Worm (Caenorhabditis elegans) whole organism, early embryonic: ENCODE data around the gene clec-184.
"Not testable (repeated sequence)": the region's sequence is repeated elsewhere in the genome, so short reads cannot be mapped to it uniquely, and the experiment has no call there.

ENCODE experiments used
- B0310.2 ChIP-seq: sonication (generic microtip); optimal IDR thresholded peaks from 2 replicates; lab custom pipeline; 2016; ENCODE audit warnings: mild to moderate bottlenecking, missing genetic modification characterization, missing compliant biosample characterization
- F13C5.2 ChIP-seq: sonication (generic microtip); optimal IDR thresholded peaks from 2 replicates; lab custom pipeline; 2017; ENCODE audit warnings: mild to moderate bottlenecking, missing genetic modification characterization, inconsistent platforms, missing compliant biosample characterization
- aly-1 ChIP-seq: sonication (generic microtip); optimal IDR thresholded peaks from 2 replicates; lab custom pipeline; 2016; ENCODE audit warnings: missing genetic modification characterization, missing compliant biosample characterization
- ama-1 ChIP-seq: fragments of 150-350 bp; optimal IDR thresholded peaks from 2 replicates; lab custom pipeline; 2014
- ceh-13 ChIP-seq: fragments of 200-800 bp; sonication (Bioruptor generic); optimal IDR thresholded peaks from 2 replicates; lab custom pipeline; 2018; ENCODE audit warnings: mild to moderate bottlenecking, missing genetic modification characterization, missing compliant biosample characterization
- ceh-36 ChIP-seq: sonication (generic microtip); optimal IDR thresholded peaks from 2 replicates; lab custom pipeline; 2016; ENCODE audit warnings: missing genetic modification characterization, inconsistent platforms, missing compliant biosample characterization
- ets-7 ChIP-seq: sonication (generic microtip); optimal IDR thresholded peaks from 2 replicates; lab custom pipeline; 2016; ENCODE audit warnings: missing genotype, missing genetic modification characterization, missing compliant biosample characterization
- flt-1 ChIP-seq: fragments of 200-800 bp; sonication (Bioruptor generic); IDR thresholded peaks from 2 replicates; pipeline ENCODE4 v1.3.6; 2022; ENCODE audit warnings: missing genetic modification characterization, missing compliant biosample characterization
- hmbx-1 ChIP-seq: sonication (generic microtip); optimal IDR thresholded peaks from 2 replicates; lab custom pipeline; 2016; ENCODE audit warnings: mild to moderate bottlenecking, missing genetic modification characterization, missing compliant biosample characterization
- hmg-4 ChIP-seq: fragments of 200-800 bp; sonication (Bioruptor generic); optimal IDR thresholded peaks from 2 replicates; lab custom pipeline; 2018; ENCODE audit warnings: mild to moderate bottlenecking, missing genetic modification characterization, missing compliant biosample characterization
- hnd-1 ChIP-seq: sonication (generic microtip); optimal IDR thresholded peaks from 2 replicates; lab custom pipeline; 2016; ENCODE audit warnings: missing genetic modification characterization, missing compliant biosample characterization
- pes-1 ChIP-seq: fragments of 200-800 bp; sonication (Bioruptor generic); IDR thresholded peaks from 2 replicates; pipeline ENCODE4 v1.3.6; 2022; ENCODE audit warnings: missing genetic modification reagents, missing genetic modification characterization, missing compliant biosample characterization
- scrt-1 ChIP-seq: fragments of 200-800 bp; sonication (Bioruptor generic); IDR thresholded peaks from 2 replicates; pipeline ENCODE4 v1.3.6; 2022; ENCODE audit warnings: missing genetic modification characterization, missing compliant biosample characterization
- sea-1 ChIP-seq: fragments of 200-800 bp; sonication (Bioruptor generic); conservative IDR thresholded peaks from 2 replicates; pipeline ENCODE4 v1.3.6; 2022; ENCODE audit warnings: missing genetic modification characterization, missing compliant biosample characterization
- tbx-11 ChIP-seq: fragments of 200-800 bp; sonication (Bioruptor generic); IDR thresholded peaks from 2 replicates; pipeline ENCODE4 v1.3.6; 2022; ENCODE audit warnings: missing genetic modification characterization, missing compliant biosample characterization
- tbx-37 ChIP-seq: fragments of 200-800 bp; sonication (Bioruptor generic); conservative IDR thresholded peaks from 2 replicates; pipeline ENCODE4 v1.3.6; 2022; ENCODE audit warnings: missing genetic modification reagents, missing genetic modification characterization, missing compliant biosample characterization
- tra-4 ChIP-seq: sonication (generic microtip); optimal IDR thresholded peaks from 2 replicates; lab custom pipeline; 2017; ENCODE audit warnings: missing genetic modification characterization, missing compliant biosample characterization

clec-184 gene

ce11 chrIV:12454750-12455149 lies 22.3 kb downstream of the clec-184 start, which contains the start of gene smz-1:
Gene smz-1 (plus strand): TSS chrIV:12455050.
- no peak for TF ChIP-seq pes-1 (GFP tag; lab: Robert Waterston, UW)
- TF ChIP-seq hmbx-1 (tag; lab: Kevin White, UChicago): no peak
- no peak for TF ChIP-seq hnd-1 (tag; lab: Kevin White, UChicago)
- no peak for TF ChIP-seq tbx-11
- TF ChIP-seq hmg-4 (GFP tag; lab: Kevin White, UChicago): no peak
- TF ChIP-seq B0310.2 (tag; lab: Kevin White, UChicago): no peak

- TF ChIP-seq pes-1 (GFP tag; lab: Robert Waterston, UW) (no peak), ama-1 (no peak), B0310.2 (tag; lab: Kevin White, UChicago) (no peak), F13C5.2 (no peak)
Observed at ce11 chrIV:12456613-12457012, 24.2 kb downstream of the clec-184 start, which contains the start of gene C25G4.7. Gene C25G4.7 (plus strand): TSS chrIV:12456913.

- TF ChIP-seq B0310.2 (tag; lab: Kevin White, UChicago) (no peak), hnd-1 (tag; lab: Kevin White, UChicago) (no peak), tbx-37 (GFP tag; lab: Robert Waterston, UW) (no peak)
Observed at ce11 chrIV:12463370-12463769, 30.9 kb downstream of the clec-184 start, which contains the start of gene C25G4.8. Gene C25G4.8 (minus strand): TSS chrIV:12463470.

- TF ChIP-seq hmbx-1 (tag; lab: Kevin White, UChicago) (no peak), ets-7 (tag; lab: Kevin White, UChicago) (no peak), hmg-4 (GFP tag; lab: Kevin White, UChicago) (no peak), scrt-1 (GFP tag; lab: Robert Waterston, UW) (no peak)
Observed at ce11 chrIV:12464822-12465221, 32.4 kb downstream of the clec-184 start.

ce11 chrIV:12467761-12468160 lies 35.3 kb downstream of the clec-184 start:
- TF ChIP-seq ceh-13: no peak
- no peak for TF ChIP-seq hmg-4 (GFP tag; lab: Kevin White, UChicago)
- TF ChIP-seq pes-1 (GFP tag; lab: Robert Waterston, UW): no peak
- TF ChIP-seq aly-1 (tag; lab: Kevin White, UChicago): no peak
- TF ChIP-seq F13C5.2: no peak
- no peak for TF ChIP-seq tbx-37 (GFP tag; lab: Robert Waterston, UW)
- no peak for TF ChIP-seq ama-1
- TF ChIP-seq sea-1 (GFP tag; lab: Robert Waterston, UW): no peak
- TF ChIP-seq ets-7 (tag; lab: Kevin White, UChicago): no peak
- TF ChIP-seq hmbx-1 (tag; lab: Kevin White, UChicago): no peak
- no peak for TF ChIP-seq flt-1
- no peak for TF ChIP-seq ceh-36
- no peak for TF ChIP-seq B0310.2 (tag; lab: Kevin White, UChicago)
- no peak for TF ChIP-seq tbx-11
- no peak for TF ChIP-seq tra-4
- no peak for TF ChIP-seq hnd-1 (tag; lab: Kevin White, UChicago)
- no peak for TF ChIP-seq scrt-1 (GFP tag; lab: Robert Waterston, UW)

- no peak for TF ChIP-seq ceh-13
- no peak for TF ChIP-seq ets-7 (tag; lab: Kevin White, UChicago)
- no peak for TF ChIP-seq scrt-1 (GFP tag; lab: Robert Waterston, UW)
- no peak for TF ChIP-seq tra-4
- TF ChIP-seq sea-1 (GFP tag; lab: Robert Waterston, UW): no peak
- TF ChIP-seq B0310.2 (tag; lab: Kevin White, UChicago): no peak
- TF ChIP-seq flt-1: no peak
- TF ChIP-seq hnd-1 (tag; lab: Kevin White, UChicago): no peak
- TF ChIP-seq ama-1: no peak
- no peak for TF ChIP-seq aly-1 (tag; lab: Kevin White, UChicago)
- TF ChIP-seq hmg-4 (GFP tag; lab: Kevin White, UChicago): no peak
- TF ChIP-seq tbx-11: no peak
- TF ChIP-seq ceh-36: no peak
- TF ChIP-seq F13C5.2: no peak
- TF ChIP-seq hmbx-1 (tag; lab: Kevin White, UChicago): no peak
- no peak for TF ChIP-seq pes-1 (GFP tag; lab: Robert Waterston, UW)
- no peak for TF ChIP-seq tbx-37 (GFP tag; lab: Robert Waterston, UW)
Observed at ce11 chrIV:12468359-12468758, 35.9 kb downstream of the clec-184 start, which contains the start of gene igdb-2. Gene igdb-2 (plus strand): TSS chrIV:12468659.

ce11 chrIV:12476942-12477341 lies 44.5 kb downstream of the clec-184 start, which contains the start of gene T04A11.1:
Gene T04A11.1 (minus strand): TSS chrIV:12477042.
- TF ChIP-seq pes-1 (GFP tag; lab: Robert Waterston, UW); F13C5.2; hnd-1 (tag; lab: Kevin White, UChicago): not testable (repeated sequence)

ce11 chrIV:12478711-12479110 lies 46.3 kb downstream of the clec-184 start, which contains the start of gene igdb-1:
Gene igdb-1 (plus strand): TSS chrIV:12479011.
- not testable (repeated sequence) for TF ChIP-seq sea-1 (GFP tag; lab: Robert Waterston, UW); hmbx-1 (tag; lab: Kevin White, UChicago); flt-1

ce11 chrIV:12484479-12484878 lies 52.0 kb downstream of the clec-184 start, which contains the start of gene T04A11.4:
Gene T04A11.4 (minus strand): TSS chrIV:12484579.
- not testable (repeated sequence) for TF ChIP-seq aly-1 (tag; lab: Kevin White, UChicago); hmg-4 (GFP tag; lab: Kevin White, UChicago); scrt-1 (GFP tag; lab: Robert Waterston, UW)
